Worm (Caenorhabditis elegans) whole organism, mixed stage, embryonic: ENCODE data around the gene C16C8.7.
A peak's percentile ranks its signal among the peaks of the same experiment; 100 is the strongest.

Experiments used
- M03D4.4 ChIP-seq: sonication (generic microtip); optimal IDR thresholded peaks from 2 replicates; lab custom pipeline; 2017; ENCODE audit warnings: mild to moderate bottlenecking, missing genetic modification characterization, missing compliant biosample characterization
- bed-3 ChIP-seq: fragments of 200-800 bp; sonication (Bioruptor generic); optimal IDR thresholded peaks from 3 replicates; lab custom pipeline; 2018; ENCODE audit warnings: mild to moderate bottlenecking, missing genetic modification characterization, moderate library complexity, missing compliant biosample characterization
- blmp-1 ChIP-seq: fragments of 150-350 bp; optimal IDR thresholded peaks from 2 replicates; lab custom pipeline; 2014; ENCODE audit warnings: missing biosample characterization, missing genetic modification characterization
- ceh-39 ChIP-seq: fragments of 150-350 bp; optimal IDR thresholded peaks from 2 replicates; lab custom pipeline; 2014; ENCODE audit warnings: missing biosample characterization, missing genetic modification characterization
- ceh-43 ChIP-seq: fragments of 200-800 bp; sonication (Bioruptor generic); optimal IDR thresholded peaks from 2 replicates; lab custom pipeline; 2018; ENCODE audit warnings: mild to moderate bottlenecking, missing genetic modification characterization, moderate library complexity, missing compliant biosample characterization
- ceh-83 ChIP-seq: fragments of 200-800 bp; sonication (Bioruptor generic); optimal IDR thresholded peaks from 2 replicates; lab custom pipeline; 2018; ENCODE audit warnings: mild to moderate bottlenecking, missing genetic modification characterization, missing compliant biosample characterization
- ces-1 ChIP-seq: fragments of 150-350 bp; optimal IDR thresholded peaks from 2 replicates; lab custom pipeline; 2014; ENCODE audit warnings: missing biosample characterization, missing genetic modification reagents, missing genetic modification characterization
- cnd-1 ChIP-seq: fragments of 200-800 bp; sonication (Bioruptor generic); optimal IDR thresholded peaks from 2 replicates; lab custom pipeline; 2018; ENCODE audit warnings: mild to moderate bottlenecking, missing genetic modification characterization, missing compliant biosample characterization
- drap-1 ChIP-seq: fragments of 200-800 bp; sonication (Bioruptor generic); optimal IDR thresholded peaks from 3 replicates; lab custom pipeline; 2018; ENCODE audit warnings: mild to moderate bottlenecking, missing genetic modification characterization, missing compliant biosample characterization
- elt-1 ChIP-seq: sonication (generic microtip); optimal IDR thresholded peaks from 2 replicates; lab custom pipeline; 2017; ENCODE audit warnings: missing genetic modification characterization, mild to moderate bottlenecking, missing compliant biosample characterization, antibody characterized with exemption, moderate library complexity, borderline replicate concordance; ENCODE audit not compliant: insufficient read depth
- elt-3 ChIP-seq: fragments of 150-350 bp; optimal IDR thresholded peaks from 2 replicates; lab custom pipeline; 2014; ENCODE audit warnings: missing biosample characterization, missing genetic modification characterization
- flh-1 ChIP-seq: fragments of 200-800 bp; sonication (Bioruptor generic); optimal IDR thresholded peaks from 2 replicates; lab custom pipeline; 2018; ENCODE audit warnings: mild to moderate bottlenecking, missing genetic modification characterization, moderate library complexity, missing compliant biosample characterization
- ham-2 ChIP-seq: fragments of 200-800 bp; sonication (Bioruptor generic); optimal IDR thresholded peaks from 2 replicates; lab custom pipeline; 2018; ENCODE audit warnings: mild to moderate bottlenecking, missing genetic modification characterization, missing compliant biosample characterization
- hlh-1 ChIP-seq: fragments of 150-350 bp; optimal IDR thresholded peaks from 2 replicates; lab custom pipeline; 2014; ENCODE audit warnings: missing biosample characterization, missing genetic modification reagents, missing genetic modification characterization
- lin-13 ChIP-seq: fragments of 150-350 bp; optimal IDR thresholded peaks from 2 replicates; lab custom pipeline; 2014; ENCODE audit warnings: missing biosample characterization, missing genetic modification characterization
- lin-32 ChIP-seq: fragments of 200-800 bp; sonication (Bioruptor generic); optimal IDR thresholded peaks from 2 replicates; lab custom pipeline; 2018; ENCODE audit warnings: mild to moderate bottlenecking, missing genetic modification characterization, missing compliant biosample characterization
- lsy-2 ChIP-seq: fragments of 150-350 bp; optimal IDR thresholded peaks from 2 replicates; lab custom pipeline; 2014; ENCODE audit warnings: missing biosample characterization, missing genetic modification characterization
- mab-5 ChIP-seq: fragments of 150-350 bp; optimal IDR thresholded peaks from 2 replicates; lab custom pipeline; 2014; ENCODE audit warnings: missing biosample characterization, missing genetic modification characterization
- mep-1 ChIP-seq: fragments of 150-350 bp; optimal IDR thresholded peaks from 2 replicates; lab custom pipeline; 2017; ENCODE audit warnings: missing biosample characterization, missing genetic modification reagents, missing genetic modification characterization, inconsistent platforms
- mls-2 ChIP-seq: sonication (generic microtip); optimal IDR thresholded peaks from 2 replicates; lab custom pipeline; 2016; ENCODE audit warnings: mild to moderate bottlenecking, missing genetic modification characterization, moderate library complexity, missing compliant biosample characterization
- nhr-12 ChIP-seq: fragments of 150-350 bp; optimal IDR thresholded peaks from 2 replicates; lab custom pipeline; 2014; ENCODE audit warnings: missing biosample characterization, missing genetic modification characterization
- nhr-2 ChIP-seq: fragments of 150-350 bp; optimal IDR thresholded peaks from 2 replicates; lab custom pipeline; 2014; ENCODE audit warnings: missing biosample characterization, missing genetic modification characterization
- nhr-237 ChIP-seq: fragments of 150-350 bp; optimal IDR thresholded peaks from 2 replicates; lab custom pipeline; 2014; ENCODE audit warnings: missing biosample characterization, missing genetic modification characterization
- nhr-28 ChIP-seq: fragments of 150-350 bp; optimal IDR thresholded peaks from 2 replicates; lab custom pipeline; 2014; ENCODE audit warnings: missing biosample characterization, missing genetic modification characterization
- nhr-76 ChIP-seq: sonication (generic microtip); optimal IDR thresholded peaks from 2 replicates; lab custom pipeline; 2017; ENCODE audit warnings: missing biosample characterization, missing genetic modification characterization
- pha-4 ChIP-seq: fragments of 150-350 bp; optimal IDR thresholded peaks from 2 replicates; lab custom pipeline; 2018; ENCODE audit warnings: missing biosample characterization, missing genetic modification reagents, missing genetic modification characterization
- sem-2 ChIP-seq: fragments of 200-800 bp; sonication (Bioruptor generic); optimal IDR thresholded peaks from 2 replicates; lab custom pipeline; 2018; ENCODE audit warnings: mild to moderate bottlenecking, missing genetic modification characterization, missing compliant biosample characterization
- snpc-4 ChIP-seq: fragments of 150-350 bp; optimal IDR thresholded peaks from 2 replicates; lab custom pipeline; 2014; ENCODE audit warnings: missing biosample characterization, missing genetic modification characterization
- sptf-1 ChIP-seq: sonication (generic microtip); optimal IDR thresholded peaks from 2 replicates; lab custom pipeline; 2017; ENCODE audit warnings: mild to moderate bottlenecking, missing genetic modification characterization, moderate library complexity, missing compliant biosample characterization
- tbx-8 ChIP-seq: fragments of 200-800 bp; sonication (Bioruptor generic); optimal IDR thresholded peaks from 2 replicates; lab custom pipeline; 2018; ENCODE audit warnings: mild to moderate bottlenecking, missing genetic modification characterization, moderate library complexity, missing compliant biosample characterization
- unc-120 ChIP-seq: sonication (generic microtip); optimal IDR thresholded peaks from 2 replicates; lab custom pipeline; 2017; ENCODE audit warnings: missing genetic modification characterization, missing compliant biosample characterization; ENCODE audit not compliant: poor library complexity, severe bottlenecking
- unc-39 ChIP-seq: fragments of 150-350 bp; optimal IDR thresholded peaks from 2 replicates; lab custom pipeline; 2014; ENCODE audit warnings: missing biosample characterization, missing genetic modification characterization
- unc-62 ChIP-seq: fragments of 150-350 bp; optimal IDR thresholded peaks from 2 replicates; lab custom pipeline; 2014; ENCODE audit warnings: missing biosample characterization, missing genetic modification reagents, missing genetic modification characterization
- zip-8 ChIP-seq: fragments of 150-350 bp; optimal IDR thresholded peaks from 2 replicates; lab custom pipeline; 2014; ENCODE audit warnings: missing biosample characterization, missing genetic modification characterization
- ztf-11 ChIP-seq: fragments of 150-350 bp; optimal IDR thresholded peaks from 2 replicates; lab custom pipeline; 2014; ENCODE audit warnings: missing biosample characterization, missing genetic modification characterization

The C16C8.7 gene

DNA sequence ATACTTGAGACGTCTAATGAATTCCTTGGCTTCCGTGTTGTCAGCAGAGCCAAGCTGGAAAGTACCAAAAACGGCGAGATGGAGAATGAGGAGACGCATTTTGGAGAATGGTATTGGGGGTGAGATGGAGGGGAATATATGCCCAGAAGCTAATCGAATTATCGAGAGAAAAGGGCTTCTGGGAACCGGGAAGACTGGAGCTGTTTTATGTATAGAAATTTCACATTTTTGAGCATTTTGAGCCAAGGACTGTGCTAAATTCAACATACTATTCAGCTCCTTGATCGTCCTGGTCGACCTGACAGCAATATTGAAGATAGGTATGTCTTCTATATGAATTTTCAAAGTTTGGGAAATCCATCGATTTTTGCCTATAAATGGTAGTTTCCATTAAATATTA, at the start of gene C16C8.7:
C16C8.7 (minus strand) TSS at position 101 of the 400 bp plus-strand sequence.
- TF ChIP-seq cnd-1 (tag; lab: Kevin White, UChicago) (no peak), snpc-4 (tag; lab: Kevin White, UChicago) (no peak), pha-4 (tag; lab: Kevin White, UChicago) (no peak), ceh-43 (no peak), nhr-12 (tag; lab: Kevin White, UChicago) (no peak), elt-3 (tag; lab: Kevin White, UChicago) (no peak), sem-2 (GFP tag; lab: Kevin White, UChicago) (no peak), mls-2 (tag; lab: Kevin White, UChicago) (no peak), unc-39 (no peak), ces-1 (no peak), zip-8 (tag; lab: Kevin White, UChicago) (no peak)

DNA sequence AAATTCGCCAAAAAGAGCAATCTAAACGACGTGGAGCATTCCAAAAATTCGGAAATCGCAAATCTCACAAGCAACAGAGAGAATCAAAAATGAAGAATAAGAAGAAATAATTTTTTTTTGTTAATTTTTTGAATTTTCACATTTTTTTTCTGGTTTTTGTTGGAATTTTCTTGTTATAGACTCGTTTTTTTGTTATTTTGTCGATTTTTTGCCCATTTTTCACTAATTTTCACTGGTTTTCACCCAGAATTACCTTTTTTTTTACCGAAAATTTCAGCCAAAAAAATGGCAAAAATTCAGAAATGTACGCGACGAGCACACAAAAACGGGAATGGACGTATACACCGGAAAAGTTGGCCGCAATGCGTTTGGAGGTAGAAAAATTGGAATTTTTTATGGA, 44.8 kb upstream of the C16C8.7 start, which contains the start of gene cyh-1:
cyh-1 (plus strand) TSS at position 301 of the 400 bp plus-strand sequence.
- no peak for TF ChIP-seq unc-39
- no peak for TF ChIP-seq pha-4 (tag; lab: Kevin White, UChicago)
- no peak for TF ChIP-seq sptf-1 (tag; lab: Kevin White, UChicago)
- TF ChIP-seq nhr-12 (tag; lab: Kevin White, UChicago), result no peak
- TF ChIP-seq lsy-2 (tag; lab: Kevin White, UChicago), result no peak
- no peak for TF ChIP-seq drap-1 (GFP tag; lab: Kevin White, UChicago)
- no peak for TF ChIP-seq ham-2 (GFP tag; lab: Kevin White, UChicago)
- TF ChIP-seq nhr-2, result no peak

DNA sequence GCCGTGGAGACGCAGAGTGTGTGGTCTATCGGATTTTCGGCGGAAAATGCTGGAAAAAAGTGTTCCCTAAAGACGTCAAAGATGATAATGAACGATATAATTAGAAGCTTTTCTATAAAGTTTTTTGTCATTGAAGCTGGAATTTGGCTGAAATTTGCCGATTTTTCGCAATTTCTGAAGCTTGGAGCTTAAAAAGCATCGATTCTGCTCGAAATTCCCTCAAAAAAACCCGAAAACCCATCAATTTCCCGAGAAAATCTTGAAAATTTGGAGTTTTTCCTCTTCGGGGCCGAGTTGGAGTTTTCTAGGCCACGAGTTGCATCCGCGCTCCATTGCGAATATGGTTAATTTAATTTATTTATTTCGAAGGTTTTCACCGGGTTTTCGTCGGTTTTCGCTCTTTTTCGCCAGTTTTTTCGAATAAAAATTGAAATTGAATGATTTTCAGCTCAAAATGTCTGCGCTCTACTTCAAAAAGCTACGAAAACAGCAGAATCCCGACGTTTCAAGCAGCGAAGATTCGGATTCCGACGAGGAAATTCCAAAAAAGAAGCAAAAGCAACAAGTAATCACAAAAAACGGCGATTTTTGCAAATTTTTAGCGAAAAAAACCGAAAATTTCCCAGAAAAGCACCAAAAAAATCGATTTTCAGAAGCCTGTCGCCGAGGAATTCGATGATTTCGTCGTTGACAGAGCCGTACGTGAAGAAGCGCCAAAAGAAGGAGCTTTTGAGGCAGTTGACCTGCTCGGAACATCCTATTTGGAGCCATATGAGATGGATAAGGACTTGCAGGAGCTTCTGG, 42.8 kb upstream of the C16C8.7 start, which contains the start of the genes col-71 and Y49F6B.2:
col-71 (minus strand) TSS at position 51 of the 804 bp plus-strand sequence.
Y49F6B.2 (plus strand) TSS at position 449 of the 804 bp plus-strand sequence.
- TF ChIP-seq snpc-4 (tag; lab: Kevin White, UChicago), result no peak
- no peak for TF ChIP-seq lin-32 (GFP tag; lab: Kevin White, UChicago)
- no peak for TF ChIP-seq ztf-11
- TF ChIP-seq blmp-1 (tag; lab: Kevin White, UChicago), result no peak
- no peak for TF ChIP-seq nhr-28
- no peak for TF ChIP-seq unc-62 (GFP tag; lab: Kevin White, UChicago)
- peak; percentile 5 for TF ChIP-seq ceh-43
- TF ChIP-seq ceh-39 (tag; lab: Kevin White, UChicago), result peak; percentile 5
- peak; percentile 68 for TF ChIP-seq sptf-1 (tag; lab: Kevin White, UChicago)
- TF ChIP-seq nhr-237 (tag; lab: Kevin White, UChicago), result peak; percentile 46
- TF ChIP-seq pha-4 (tag; lab: Kevin White, UChicago), result peak; percentile 46
- no peak for TF ChIP-seq nhr-12 (tag; lab: Kevin White, UChicago)
- TF ChIP-seq ceh-83 (GFP tag; lab: Kevin White, UChicago), result no peak
- peak; percentile 21 for TF ChIP-seq tbx-8
- TF ChIP-seq elt-3 (tag; lab: Kevin White, UChicago), result no peak
- TF ChIP-seq hlh-1 (tag; lab: Kevin White, UChicago), result no peak
- TF ChIP-seq sem-2 (GFP tag; lab: Kevin White, UChicago), result no peak
- TF ChIP-seq unc-39, result no peak
- TF ChIP-seq bed-3 (GFP tag; lab: Kevin White, UChicago), result peak; percentile 9
- no peak for TF ChIP-seq M03D4.4 (tag; lab: Kevin White, UChicago)
- no peak for TF ChIP-seq elt-1
- TF ChIP-seq mls-2 (tag; lab: Kevin White, UChicago), result peak; percentile 53
- TF ChIP-seq ham-2 (GFP tag; lab: Kevin White, UChicago), result no peak
- TF ChIP-seq lsy-2 (tag; lab: Kevin White, UChicago), result peak; percentile 51
- peak; percentile 48 for TF ChIP-seq cnd-1 (tag; lab: Kevin White, UChicago)
- TF ChIP-seq mab-5 (tag; lab: Kevin White, UChicago), result peak; percentile 65
- TF ChIP-seq flh-1 (GFP tag; lab: Kevin White, UChicago), result no peak
- peak; percentile 58 for TF ChIP-seq mep-1 (tag; lab: Kevin White, UChicago)
- TF ChIP-seq drap-1 (GFP tag; lab: Kevin White, UChicago), result no peak
- TF ChIP-seq zip-8 (tag; lab: Kevin White, UChicago), result no peak
- no peak for TF ChIP-seq nhr-76 (tag; lab: Kevin White, UChicago)
- TF ChIP-seq nhr-2, result no peak
- peak; percentile 73 for TF ChIP-seq lin-13 (tag; lab: Kevin White, UChicago)
- TF ChIP-seq ces-1, result peak; percentile 99
- TF ChIP-seq unc-120 (tag; lab: Kevin White, UChicago), result peak; percentile 25
